Worm (Caenorhabditis elegans): Measurements from ENCODE around the gene Y32F6B.1.

DNA sequence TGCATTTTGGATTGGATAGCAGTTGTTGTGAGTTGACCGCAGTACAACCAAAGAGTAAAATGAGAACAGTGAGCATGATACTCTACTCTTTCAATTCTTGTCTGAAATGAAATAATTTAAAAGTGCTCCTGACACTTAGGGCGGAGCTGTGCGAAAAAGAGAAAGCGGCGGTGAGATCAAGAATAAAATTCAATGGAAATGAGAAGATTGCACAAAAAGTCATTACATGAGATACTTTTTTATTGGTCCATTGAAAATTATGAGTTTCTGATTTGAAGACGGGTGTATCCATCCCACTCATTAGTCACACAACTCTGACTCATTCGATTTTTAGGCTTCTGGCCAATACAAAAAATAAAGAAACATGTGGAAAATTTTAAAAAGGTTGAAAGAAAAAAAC is 27.3 kb downstream of the Y32F6B.1 start, which contains the start of gene F22E12.1:
- TF ChIP-seq him-1 (tag; optimal IDR thresholded peaks at IDR 0.05) (no peak), dao-5 (tag; optimal IDR thresholded peaks at IDR 0.05) (no peak), W03F9.2 (tag; optimal IDR thresholded peaks at IDR 0.05) (no peak)

All from whole organism, L4/young adult.